Worm (Caenorhabditis elegans) whole organism, L4/young adult: ENCODE data around the gene T06F4.1.

Source experiments
- W03F9.2 ChIP-seq: fragments of 150-350 bp; optimal IDR thresholded peaks from 2 replicates; lab custom pipeline; 2014; ENCODE audit warnings: missing biosample characterization, missing genetic modification characterization
- him-1 ChIP-seq: sonication (generic microtip); optimal IDR thresholded peaks from 2 replicates; lab custom pipeline; 2016; ENCODE audit warnings: missing genotype, missing genetic modification reagents, missing genetic modification characterization, missing compliant biosample characterization

DNA sequence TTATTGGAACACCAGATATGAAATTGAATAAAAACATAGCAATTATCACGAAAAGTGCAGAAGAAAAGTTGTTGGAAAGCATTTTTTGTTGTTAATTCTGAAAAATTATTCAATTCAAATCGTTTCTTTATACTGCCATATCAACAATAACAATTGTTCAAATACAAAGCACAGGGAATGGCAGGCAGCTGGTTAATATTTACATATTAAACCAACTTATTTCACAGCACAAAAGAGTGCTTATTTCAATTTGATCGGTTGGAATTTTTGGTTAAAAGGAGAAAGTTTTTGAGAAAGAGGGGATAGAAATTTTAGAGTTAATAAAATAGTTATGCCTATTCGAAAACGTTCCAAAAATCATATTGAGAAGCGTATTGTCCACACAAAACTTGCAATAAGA lies 41.8 kb upstream of the T06F4.1 start, which contains the start of gene F09F9.3:
- TF ChIP-seq W03F9.2 (tag; lab: Kevin White, UChicago) (no peak), him-1 (tag; lab: Kevin White, UChicago) (no peak)
